Worm (Caenorhabditis elegans): ENCODE measurements around the gene Y45F3A.1.

- TF ChIP-seq pqm-1 (tag; optimal IDR thresholded peaks at IDR 0.05): no peak
- TF ChIP-seq daf-12 (tag; optimal IDR thresholded peaks at IDR 0.05): no peak
Observed at ce11 chrIII:10600138-10600626, 38.5 kb upstream of the Y45F3A.1 start, which contains the start of gene epg-6.
